Worm (Caenorhabditis elegans) whole organism, midembryonic: ENCODE data around the gene F36D3.8.
"Not testable (repeated sequence)": the region's sequence is repeated elsewhere in the genome, so short reads cannot be mapped to it uniquely, and the experiment has no call there.

Experiments
- T22C8.4 ChIP-seq: fragments of 200-800 bp; sonication (Bioruptor generic); IDR thresholded peaks from 2 replicates; pipeline ENCODE4 v1.3.6; 2022; ENCODE audit warnings: missing genetic modification characterization, missing compliant biosample characterization
- cog-1 ChIP-seq: sonication (generic microtip); optimal IDR thresholded peaks from 2 replicates; lab custom pipeline; 2016; ENCODE audit warnings: missing genetic modification characterization, missing compliant biosample characterization
- flt-1 ChIP-seq: fragments of 200-800 bp; sonication (Bioruptor generic); IDR thresholded peaks from 2 replicates; pipeline ENCODE4 v1.3.6; 2022; ENCODE audit warnings: missing genetic modification characterization, missing compliant biosample characterization
- klf-2 ChIP-seq: fragments of 200-800 bp; sonication (Bioruptor generic); conservative IDR thresholded peaks from 2 replicates; pipeline ENCODE4 v1.3.6; 2022; ENCODE audit warnings: missing genetic modification reagents, missing genetic modification characterization, missing compliant biosample characterization
- med-1 ChIP-seq: sonication (generic microtip); optimal IDR thresholded peaks from 2 replicates; lab custom pipeline; 2017; ENCODE audit warnings: missing genetic modification characterization, mild to moderate bottlenecking, missing compliant biosample characterization, antibody characterized with exemption, missing genetic modification reagents; ENCODE audit not compliant: insufficient read depth
- ref-1 ChIP-seq: fragments of 200-800 bp; sonication (Bioruptor generic); conservative IDR thresholded peaks from 2 replicates; pipeline ENCODE4 v1.3.6; 2022; ENCODE audit warnings: missing genetic modification reagents, missing genetic modification characterization, missing compliant biosample characterization
- tab-1 ChIP-seq: fragments of 200-800 bp; sonication (Bioruptor generic); IDR thresholded peaks from 2 replicates; pipeline ENCODE4 v1.3.6; 2022; ENCODE audit warnings: missing genetic modification characterization, missing compliant biosample characterization
- ztf-23 ChIP-seq: fragments of 200-800 bp; sonication (Bioruptor generic); IDR thresholded peaks from 2 replicates; pipeline ENCODE4 v1.3.6; 2022; ENCODE audit warnings: missing genetic modification reagents, missing genetic modification characterization, missing compliant biosample characterization
- ztf-29 ChIP-seq: fragments of 200-800 bp; sonication (Bioruptor generic); IDR thresholded peaks from 2 replicates; pipeline ENCODE4 v1.3.6; 2022; ENCODE audit warnings: missing genetic modification reagents, missing genetic modification characterization, missing compliant biosample characterization

The F36D3.8 gene

DNA sequence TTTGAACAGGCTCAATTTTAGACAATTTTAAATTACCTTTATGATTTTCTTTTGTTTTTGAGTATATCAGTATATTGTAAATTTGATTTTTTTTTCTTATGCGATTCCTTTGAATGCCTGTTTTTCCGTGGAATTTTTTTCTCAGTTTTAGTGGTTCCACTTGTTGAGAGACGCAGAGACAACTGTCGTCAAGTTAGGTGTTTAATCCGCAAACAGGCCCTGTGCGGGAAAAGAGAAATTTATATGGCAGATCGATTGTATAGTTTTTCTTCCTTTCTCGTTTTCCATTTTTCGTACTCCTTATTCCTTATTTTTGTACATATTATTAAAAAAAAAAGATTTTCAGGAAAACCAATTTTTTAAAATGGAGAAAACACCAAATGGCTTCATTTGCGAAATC lies 28.0 kb upstream of the F36D3.8 start, which contains the start of gene F36D3.1:
TSS of gene F36D3.1 (plus strand) at position 347 of the 400 bp plus-strand sequence.
- no peak for TF ChIP-seq tab-1 (GFP tag; lab: Robert Waterston, UW)

- no peak for TF ChIP-seq med-1 (GFP tag; lab: Kevin White, UChicago)
Measured at ce11 chrV:16503164-16503563, 23.8 kb upstream of the F36D3.8 start, which contains the start of gene F36D3.14. Gene F36D3.14, minus strand, starts transcription at chrV:16503264.

DNA sequence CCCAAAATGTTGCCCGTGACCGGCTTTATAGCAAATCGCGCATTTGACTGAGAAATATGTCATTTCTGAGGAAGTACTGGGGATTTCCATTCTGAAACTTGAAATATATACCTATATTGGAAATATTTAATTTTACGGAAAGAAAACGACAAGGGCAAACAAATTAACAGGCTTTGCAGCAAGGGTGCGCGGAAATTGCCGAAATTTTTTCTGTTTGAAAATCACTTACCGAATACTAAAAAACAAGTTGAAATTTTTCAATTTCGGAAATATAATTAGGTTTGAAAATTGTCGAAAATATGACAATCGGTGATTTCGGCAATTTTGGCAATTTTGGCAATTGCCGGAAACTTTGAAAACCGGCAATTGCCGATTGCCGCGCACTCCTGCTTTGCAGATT lies 21.1 kb upstream of the F36D3.8 start, which contains the start of gene nhr-54:
TSS of gene nhr-54 (minus strand) at position 101 of the 400 bp plus-strand sequence.
- no peak for TF ChIP-seq ztf-29

DNA sequence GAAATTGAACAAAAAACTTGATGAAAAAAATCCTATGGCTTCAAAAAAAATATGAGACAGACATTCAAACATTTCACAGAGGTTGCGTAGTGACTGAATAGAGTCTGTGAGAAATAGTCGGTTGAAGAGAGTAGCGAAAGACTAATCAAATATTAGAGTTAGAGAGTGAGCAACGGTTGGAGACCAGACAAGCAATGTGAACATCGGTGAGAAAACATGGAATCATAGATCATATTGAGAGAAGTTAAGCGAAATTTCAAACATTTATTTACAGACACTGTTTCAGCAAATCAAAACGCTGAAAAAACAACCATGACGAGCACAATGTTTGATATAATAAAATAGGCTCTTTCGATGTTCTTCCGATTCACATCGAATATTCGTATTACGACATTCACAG lies 20.3 kb upstream of the F36D3.8 start:
- no peak for TF ChIP-seq med-1 (GFP tag; lab: Kevin White, UChicago)
- no peak for TF ChIP-seq ztf-23
- TF ChIP-seq ztf-29: no peak
- TF ChIP-seq flt-1 (GFP tag; lab: Robert Waterston, UW): no peak
- no peak for TF ChIP-seq klf-2 (GFP tag; lab: Robert Waterston, UW)
- TF ChIP-seq ref-1 (GFP tag; lab: Robert Waterston, UW): no peak
- TF ChIP-seq T22C8.4 (GFP tag; lab: Robert Waterston, UW): no peak
- TF ChIP-seq tab-1 (GFP tag; lab: Robert Waterston, UW): no peak
- TF ChIP-seq cog-1 (tag; lab: Kevin White, UChicago): no peak

- TF ChIP-seq T22C8.4 (GFP tag; lab: Robert Waterston, UW) (no peak), tab-1 (GFP tag; lab: Robert Waterston, UW) (no peak), ref-1 (GFP tag; lab: Robert Waterston, UW) (no peak), med-1 (GFP tag; lab: Kevin White, UChicago) (no peak), cog-1 (tag; lab: Kevin White, UChicago) (no peak), ztf-23 (no peak), klf-2 (GFP tag; lab: Robert Waterston, UW) (no peak)
Measured at ce11 chrV:16508667-16509066, 18.3 kb upstream of the F36D3.8 start, which contains the start of gene srr-3. Gene srr-3, minus strand, starts transcription at chrV:16508767.

DNA sequence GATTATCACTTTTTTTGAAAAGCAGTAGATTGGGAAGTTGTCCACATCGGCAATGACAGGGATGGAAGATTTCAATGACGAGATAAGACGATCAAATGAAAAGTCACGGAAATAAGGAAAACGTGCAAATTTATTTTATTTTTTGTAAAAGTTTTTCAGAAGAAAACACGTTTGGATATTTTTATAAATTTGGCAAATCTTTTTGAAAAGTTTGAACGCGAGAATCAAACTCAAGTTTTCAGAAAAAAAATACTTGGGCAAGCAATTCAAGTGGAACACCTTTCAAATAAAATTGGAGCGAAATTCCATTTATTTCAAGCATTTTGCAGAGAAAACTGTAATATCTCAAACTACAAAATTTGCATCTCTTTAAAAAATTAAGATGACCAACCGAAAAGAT lies 11.8 kb upstream of the F36D3.8 start, which contains the start of gene F36D3.5:
TSS of gene F36D3.5 (minus strand) at position 101 of the 400 bp plus-strand sequence.
- not testable (repeated sequence) for TF ChIP-seq ref-1, tab-1, flt-1 (GFP tag; lab: Robert Waterston, UW)

DNA sequence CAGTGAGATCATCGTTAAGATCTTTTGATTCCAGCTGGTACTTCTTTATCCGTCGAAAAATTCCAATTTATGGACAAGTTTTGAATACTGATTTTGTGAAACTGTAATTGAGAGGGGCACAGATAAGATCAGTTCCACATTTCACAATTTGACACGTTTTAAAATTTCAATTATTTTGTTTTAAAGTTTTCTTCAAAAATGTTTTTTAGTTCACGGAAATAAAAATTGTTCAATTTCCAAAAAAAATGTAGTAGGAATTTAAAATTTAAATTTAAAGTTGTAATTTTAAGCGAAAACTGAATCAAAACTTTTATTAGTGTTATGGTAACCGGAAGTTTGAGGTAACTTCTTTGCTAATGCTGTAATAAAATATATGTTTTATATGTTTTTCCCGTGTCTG lies 9.3 kb upstream of the F36D3.8 start, which contains the start of gene F36D3.4:
TSS of gene F36D3.4 (minus strand) at position 101 of the 400 bp plus-strand sequence.
- no peak for TF ChIP-seq T22C8.4 (GFP tag; lab: Robert Waterston, UW)

ce11 chrV:16522242-16522641 lies 4.7 kb upstream of the F36D3.8 start, which contains the start of gene srw-34:
Gene srw-34, minus strand, starts transcription at chrV:16522342.
- TF ChIP-seq ref-1 (GFP tag; lab: Robert Waterston, UW) (no peak), tab-1 (GFP tag; lab: Robert Waterston, UW) (no peak), klf-2 (GFP tag; lab: Robert Waterston, UW) (no peak), ztf-23 (no peak), med-1 (GFP tag; lab: Kevin White, UChicago) (no peak), flt-1 (GFP tag; lab: Robert Waterston, UW) (no peak), cog-1 (tag; lab: Kevin White, UChicago) (no peak), ztf-29 (no peak), T22C8.4 (GFP tag; lab: Robert Waterston, UW) (no peak)

- TF ChIP-seq flt-1 (GFP tag; lab: Robert Waterston, UW) (no peak), med-1 (GFP tag; lab: Kevin White, UChicago) (no peak), klf-2 (GFP tag; lab: Robert Waterston, UW) (no peak), cog-1 (tag; lab: Kevin White, UChicago) (no peak), ztf-23 (no peak), ref-1 (GFP tag; lab: Robert Waterston, UW) (no peak), tab-1 (GFP tag; lab: Robert Waterston, UW) (no peak), ztf-29 (no peak), T22C8.4 (GFP tag; lab: Robert Waterston, UW) (no peak)
Measured at ce11 chrV:16527796-16528195, 838 bp downstream of the F36D3.8 start, which contains the start of gene F36D3.16. Gene F36D3.16, plus strand, starts transcription at chrV:16528096.

DNA sequence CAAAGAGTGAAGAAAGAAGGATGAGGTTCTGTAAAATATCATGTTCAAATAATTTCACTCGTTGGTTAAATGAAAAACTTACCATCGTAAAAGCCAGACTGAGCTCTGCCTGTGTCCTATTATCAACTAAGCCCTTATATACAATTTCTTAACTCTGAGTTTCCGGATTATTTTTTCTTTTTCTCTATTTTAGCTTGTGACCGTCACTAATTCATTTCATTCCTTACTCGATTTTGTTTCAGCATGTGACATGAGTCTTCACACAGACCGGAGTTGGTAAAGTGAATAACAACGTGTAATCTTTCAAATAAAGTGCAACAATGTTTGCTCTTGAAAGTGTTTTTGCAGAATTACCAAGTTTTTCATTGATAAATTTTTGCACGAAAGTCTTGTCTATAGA lies 7.0 kb downstream of the F36D3.8 start, which contains the start of gene cpr-2:
TSS of gene cpr-2 (minus strand) at position 101 of the 400 bp plus-strand sequence.
- TF ChIP-seq ref-1 (GFP tag; lab: Robert Waterston, UW) (no peak), flt-1 (GFP tag; lab: Robert Waterston, UW) (no peak), ztf-29 (no peak), cog-1 (tag; lab: Kevin White, UChicago) (no peak), tab-1 (GFP tag; lab: Robert Waterston, UW) (no peak), med-1 (GFP tag; lab: Kevin White, UChicago) (no peak), T22C8.4 (GFP tag; lab: Robert Waterston, UW) (no peak), ztf-23 (no peak), klf-2 (GFP tag; lab: Robert Waterston, UW) (no peak)

ce11 chrV:16535172-16535571 lies 8.2 kb downstream of the F36D3.8 start, which contains the start of gene Y32B12B.8:
Gene Y32B12B.8, plus strand, starts transcription at chrV:16535472.
- no peak for TF ChIP-seq T22C8.4 (GFP tag; lab: Robert Waterston, UW)
- TF ChIP-seq ref-1 (GFP tag; lab: Robert Waterston, UW): no peak
- TF ChIP-seq med-1 (GFP tag; lab: Kevin White, UChicago): no peak
- no peak for TF ChIP-seq klf-2 (GFP tag; lab: Robert Waterston, UW)
- no peak for TF ChIP-seq flt-1 (GFP tag; lab: Robert Waterston, UW)
- no peak for TF ChIP-seq ztf-29
- no peak for TF ChIP-seq ztf-23
